Fruit fly (Drosophila melanogaster) whole organism, embryonic: ENCODE results near the gene CG34126.
A peak's percentile ranks its signal among the peaks of the same experiment; 100 is the strongest.

ENCODE experiments used
- Adf1 ChIP-seq: fragments of 200-800 bp; sonication (Bioruptor generic); IDR thresholded peaks from 2 replicates; pipeline ENCODE4 v1.3.6; 2022; ENCODE audit warnings: missing biosample characterization, missing genetic modification characterization
- CG10366 ChIP-seq: fragments of 200-800 bp; sonication (Bioruptor generic); IDR thresholded peaks from 2 replicates; pipeline ENCODE4 v1.3.6; 2022; ENCODE audit warnings: missing biosample characterization, missing genetic modification characterization
- CG11247 ChIP-seq: fragments of 200-800 bp; sonication (Bioruptor generic); IDR thresholded peaks from 2 replicates; pipeline ENCODE4 v1.3.6; 2022; ENCODE audit warnings: missing biosample characterization, missing genetic modification characterization
- CG12391 ChIP-seq: fragments of 200-800 bp; sonication (Bioruptor generic); optimal IDR thresholded peaks from 3 replicates; lab custom pipeline; 2018; ENCODE audit warnings: missing biosample characterization, mild to moderate bottlenecking, missing genetic modification characterization, moderate library complexity
- CG12942 ChIP-seq: fragments of 200-800 bp; sonication (Bioruptor generic); optimal IDR thresholded peaks from 3 replicates; lab custom pipeline; 2016; ENCODE audit warnings: missing biosample characterization, missing genetic modification characterization
- CG13624 ChIP-seq: fragments of 200-800 bp; sonication (Bioruptor generic); optimal IDR thresholded peaks from 2 replicates; lab custom pipeline; 2016; ENCODE audit warnings: missing biosample characterization, missing genetic modification characterization
- CG13775 ChIP-seq: fragments of 200-800 bp; sonication (Bioruptor generic); optimal IDR thresholded peaks from 3 replicates; lab custom pipeline; 2017; ENCODE audit warnings: missing biosample characterization, mild to moderate bottlenecking, missing genetic modification characterization
- CG14441 ChIP-seq: fragments of 200-800 bp; sonication (Bioruptor generic); IDR thresholded peaks from 2 replicates; pipeline ENCODE4 v1.3.6; 2022; ENCODE audit warnings: missing biosample characterization, missing genetic modification characterization
- CG14710 ChIP-seq: fragments of 200-800 bp; sonication (Bioruptor generic); optimal IDR thresholded peaks from 3 replicates; lab custom pipeline; 2019; ENCODE audit warnings: missing biosample characterization, mild to moderate bottlenecking, missing genetic modification characterization, moderate library complexity
- CG14860 ChIP-seq: fragments of 200-800 bp; sonication (Bioruptor generic); IDR thresholded peaks from 3 replicates; pipeline ENCODE4 v1.3.6; 2022; ENCODE audit warnings: missing biosample characterization, missing genetic modification characterization; ENCODE audit not compliant: partially characterized antibody
- CG15479 ChIP-seq: fragments of 200-800 bp; sonication (Bioruptor generic); optimal IDR thresholded peaks from 3 replicates; lab custom pipeline; 2019; ENCODE audit warnings: missing biosample characterization, mild to moderate bottlenecking, missing genetic modification characterization, moderate library complexity
- CG1602 ChIP-seq: fragments of 200-800 bp; sonication (Bioruptor generic); optimal IDR thresholded peaks from 3 replicates; lab custom pipeline; 2016; ENCODE audit warnings: missing biosample characterization, missing genetic modification characterization
- CG17186 ChIP-seq: fragments of 200-800 bp; sonication (Bioruptor generic); optimal IDR thresholded peaks from 3 replicates; lab custom pipeline; 2017; ENCODE audit warnings: missing biosample characterization, missing genetic modification reagents, missing genetic modification characterization
- CG17385 ChIP-seq: fragments of 200-800 bp; sonication (Bioruptor generic); optimal IDR thresholded peaks from 3 replicates; lab custom pipeline; 2018; ENCODE audit warnings: missing biosample characterization, mild to moderate bottlenecking, missing genetic modification characterization
- CG17568 ChIP-seq: fragments of 200-800 bp; sonication (Bioruptor generic); optimal IDR thresholded peaks from 2 replicates; lab custom pipeline; 2018; ENCODE audit warnings: missing biosample characterization, mild to moderate bottlenecking, missing genetic modification characterization, moderate library complexity
- CG2712 ChIP-seq: fragments of 200-800 bp; optimal IDR thresholded peaks from 3 replicates; lab custom pipeline; 2019; ENCODE audit warnings: missing biosample characterization, mild to moderate bottlenecking, missing genetic modification characterization, moderate library complexity
- CG30020 ChIP-seq: fragments of 200-800 bp; optimal IDR thresholded peaks from 2 replicates; lab custom pipeline; 2019; ENCODE audit warnings: missing biosample characterization, mild to moderate bottlenecking, missing genetic modification characterization, moderate library complexity
- CG43689 ChIP-seq: fragments of 200-800 bp; sonication (Bioruptor generic); IDR thresholded peaks from 2 replicates; pipeline ENCODE4 v1.3.6; 2022; ENCODE audit warnings: missing biosample characterization, missing genetic modification characterization
- CG4617 ChIP-seq: fragments of 200-800 bp; sonication (Bioruptor generic); optimal IDR thresholded peaks from 3 replicates; lab custom pipeline; 2016; ENCODE audit warnings: missing biosample characterization, missing genetic modification characterization, borderline replicate concordance
- CG6683 ChIP-seq: fragments of 200-800 bp; sonication (Bioruptor generic); optimal IDR thresholded peaks from 2 replicates; lab custom pipeline; 2017; ENCODE audit warnings: missing biosample characterization, mild to moderate bottlenecking, missing genetic modification characterization, missing genetic modification reagents
- CG7839 ChIP-seq: fragments of 200-800 bp; sonication (Bioruptor generic); optimal IDR thresholded peaks from 3 replicates; lab custom pipeline; 2018; ENCODE audit warnings: missing biosample characterization, mild to moderate bottlenecking, missing genetic modification characterization, moderate library complexity
- CG7987 ChIP-seq: fragments of 200-800 bp; sonication (Bioruptor generic); optimal IDR thresholded peaks from 2 replicates; lab custom pipeline; 2018; ENCODE audit warnings: missing biosample characterization, mild to moderate bottlenecking, missing genetic modification characterization, moderate library complexity
- CG8388 ChIP-seq: fragments of 200-800 bp; sonication (Bioruptor generic); optimal IDR thresholded peaks from 2 replicates; lab custom pipeline; 2019; ENCODE audit warnings: missing biosample characterization, mild to moderate bottlenecking, missing genetic modification characterization, moderate library complexity
- CG8944 ChIP-seq: fragments of 200-800 bp; sonication (Bioruptor generic); optimal IDR thresholded peaks from 3 replicates; lab custom pipeline; 2016; ENCODE audit warnings: missing biosample characterization, missing genetic modification characterization
- CG9817 ChIP-seq: fragments of 200-800 bp; sonication (Bioruptor generic); optimal IDR thresholded peaks from 2 replicates; lab custom pipeline; 2018; ENCODE audit warnings: missing biosample characterization, mild to moderate bottlenecking, missing genetic modification characterization, moderate library complexity
- D19A ChIP-seq: fragments of 200-800 bp; optimal IDR thresholded peaks from 3 replicates; lab custom pipeline; 2019; ENCODE audit warnings: missing biosample characterization, mild to moderate bottlenecking, missing genetic modification characterization, moderate library complexity
- Dbx ChIP-seq: fragments of 200-800 bp; sonication (Bioruptor generic); IDR thresholded peaks from 3 replicates; pipeline ENCODE4 v1.3.6; 2022; ENCODE audit warnings: missing biosample characterization, missing genetic modification characterization
- Deaf1 ChIP-seq: fragments of 200-800 bp; optimal IDR thresholded peaks from 3 replicates; lab custom pipeline; 2019; ENCODE audit warnings: missing biosample characterization, mild to moderate bottlenecking, missing genetic modification characterization, moderate library complexity
- Dfd ChIP-seq, 2 experiments: fragments of >200 bp; optimal IDR thresholded peaks; 2 replicates each; lab custom pipeline; 2017; ENCODE audit warnings: missing biosample characterization in 2 of 2, missing genetic modification characterization in 2 of 2
- Dip3 ChIP-seq: fragments of 200-800 bp; sonication (Bioruptor generic); optimal IDR thresholded peaks from 3 replicates; lab custom pipeline; 2016; ENCODE audit warnings: missing biosample characterization, missing genetic modification characterization
- Doc3 ChIP-seq: fragments of 200-800 bp; sonication (Bioruptor generic); IDR thresholded peaks from 3 replicates; pipeline ENCODE4 v1.3.6; 2022; ENCODE audit warnings: missing biosample characterization, missing genetic modification characterization; ENCODE audit not compliant: partially characterized antibody
- Fer3 ChIP-seq: fragments of 200-800 bp; sonication (Bioruptor generic); optimal IDR thresholded peaks from 2 replicates; lab custom pipeline; 2018; ENCODE audit warnings: missing biosample characterization, mild to moderate bottlenecking, missing genetic modification characterization, moderate library complexity
- Hmx ChIP-seq: fragments of 200-800 bp; sonication (Bioruptor generic); optimal IDR thresholded peaks from 2 replicates; lab custom pipeline; 2016; ENCODE audit warnings: missing biosample characterization, missing genetic modification characterization
- Poxn ChIP-seq: fragments of 200-800 bp; sonication (Bioruptor generic); IDR thresholded peaks from 2 replicates; pipeline ENCODE4 v1.3.6; 2022; ENCODE audit warnings: missing biosample characterization, missing genetic modification characterization
- Scr ChIP-seq: fragments of 200-800 bp; sonication (Bioruptor generic); IDR thresholded peaks from 2 replicates; pipeline ENCODE4 v1.3.6; 2022; ENCODE audit warnings: missing biosample characterization, missing genetic modification characterization; ENCODE audit not compliant: partially characterized antibody
- Sin3A ChIP-seq: fragments of >200 bp; optimal IDR thresholded peaks from 2 replicates; lab custom pipeline; 2018
- Sox102F ChIP-seq: fragments of 200-800 bp; sonication (Bioruptor generic); optimal IDR thresholded peaks from 2 replicates; lab custom pipeline; 2018; ENCODE audit warnings: missing biosample characterization, mild to moderate bottlenecking, missing genetic modification characterization, moderate library complexity
- Tbp ChIP-seq: fragments of >200 bp; optimal IDR thresholded peaks from 2 replicates; lab custom pipeline; 2018; ENCODE audit warnings: missing biosample characterization, missing genetic modification characterization
- Xbp1 ChIP-seq: fragments of 200-800 bp; sonication (Bioruptor generic); optimal IDR thresholded peaks from 3 replicates; lab custom pipeline; 2016; ENCODE audit warnings: missing biosample characterization, mild to moderate bottlenecking, missing genetic modification characterization
- az2 ChIP-seq: fragments of 200-800 bp; sonication (Bioruptor generic); optimal IDR thresholded peaks from 3 replicates; lab custom pipeline; 2016; ENCODE audit warnings: missing biosample characterization, missing genetic modification characterization
- crc ChIP-seq: fragments of 200-800 bp; sonication (Bioruptor generic); optimal IDR thresholded peaks from 2 replicates; lab custom pipeline; 2016; ENCODE audit warnings: missing biosample characterization, missing genetic modification characterization
- dysf ChIP-seq: fragments of 200-800 bp; sonication (Bioruptor generic); IDR thresholded peaks from 3 replicates; pipeline ENCODE4 v1.3.6; 2022; ENCODE audit warnings: missing biosample characterization, missing genetic modification characterization
- mirr ChIP-seq: fragments of 200-800 bp; sonication (Bioruptor generic); optimal IDR thresholded peaks from 3 replicates; lab custom pipeline; 2018; ENCODE audit warnings: missing biosample characterization, mild to moderate bottlenecking, missing genetic modification characterization
- p53 ChIP-seq: fragments of 200-800 bp; sonication (Bioruptor generic); optimal IDR thresholded peaks from 2 replicates; lab custom pipeline; 2016; ENCODE audit warnings: missing biosample characterization, missing genetic modification characterization
- peb ChIP-seq: fragments of 200-800 bp; sonication (Bioruptor generic); IDR thresholded peaks from 2 replicates; pipeline ENCODE4 v1.3.6; 2022; ENCODE audit warnings: missing biosample characterization, missing genetic modification characterization
- pho ChIP-seq: fragments of 200-800 bp; sonication (Bioruptor generic); optimal IDR thresholded peaks from 2 replicates; lab custom pipeline; 2016; ENCODE audit warnings: missing biosample characterization, missing genetic modification characterization
- run ChIP-seq: fragments of 200-800 bp; sonication (Bioruptor generic); optimal IDR thresholded peaks from 3 replicates; lab custom pipeline; 2018; ENCODE audit warnings: missing biosample characterization, mild to moderate bottlenecking, missing genetic modification characterization
- slp2 ChIP-seq: fragments of 200-800 bp; sonication (Bioruptor generic); optimal IDR thresholded peaks from 2 replicates; lab custom pipeline; 2016; ENCODE audit warnings: missing biosample characterization, missing genetic modification characterization
- so ChIP-seq: fragments of 200-800 bp; sonication (Bioruptor generic); IDR thresholded peaks from 3 replicates; pipeline ENCODE4 v1.3.6; 2022; ENCODE audit warnings: missing biosample characterization, missing genetic modification characterization
- tio ChIP-seq: fragments of 200-800 bp; sonication (Bioruptor generic); optimal IDR thresholded peaks from 2 replicates; lab custom pipeline; 2017; ENCODE audit warnings: missing biosample characterization, missing genetic modification characterization, inconsistent platforms
- tll ChIP-seq, 2 experiments: fragments of 200-800 bp in 1 of 2; fragments of >200 bp in 1 of 2; sonication (Bioruptor generic) in 1 of 2; optimal IDR thresholded peaks; 2 replicates each; lab custom pipeline; 2017 to 2019; ENCODE audit warnings: missing biosample characterization in 2 of 2, missing genetic modification characterization in 2 of 2, mild to moderate bottlenecking in 1 of 2, moderate library complexity in 1 of 2
- trem ChIP-seq: fragments of 200-800 bp; optimal IDR thresholded peaks from 3 replicates; lab custom pipeline; 2019; ENCODE audit warnings: missing biosample characterization, mild to moderate bottlenecking, missing genetic modification characterization, moderate library complexity

Gene CG34126

DNA sequence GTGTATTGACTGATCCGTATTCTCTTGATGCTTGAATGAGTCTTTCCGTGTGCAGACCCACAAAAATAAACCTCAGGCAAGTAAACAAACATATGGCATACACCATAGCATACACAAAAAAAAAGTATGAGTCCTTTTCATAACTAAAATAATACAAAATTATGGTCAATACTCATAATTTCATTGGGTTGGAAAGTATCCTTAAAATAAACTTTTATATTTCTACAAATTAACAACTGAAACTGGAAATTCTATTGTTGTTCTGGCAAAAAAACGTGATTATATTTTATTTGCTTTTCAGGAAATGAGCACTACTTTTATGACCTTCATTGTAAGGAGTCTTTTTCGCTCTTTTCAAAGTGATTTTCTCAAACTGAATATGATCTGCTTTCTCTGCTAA lies 60.7 kb downstream of the CG34126 start (continued):
- no peak for TF ChIP-seq CG17568 (GFP tag; lab: Kevin White, UChicago)
- no peak for TF ChIP-seq Xbp1 (GFP tag; lab: Kevin White, UChicago)
- no peak for TF ChIP-seq pho (GFP tag; lab: Kevin White, UChicago)
- no peak for TF ChIP-seq tio (GFP tag; lab: Kevin White, UChicago)
- peak; percentile 11 for TF ChIP-seq Fer3 (tag; lab: Kevin White, UChicago)
- peak; percentile 41 for TF ChIP-seq Sox102F (GFP tag; lab: Kevin White, UChicago)
- TF ChIP-seq peb (GFP tag; lab: Robert Waterston, UW) = no peak
- no peak for TF ChIP-seq CG14860 (GFP tag; lab: Robert Waterston, UW)
- TF ChIP-seq CG30020 = no peak
- peak; percentile 42 for TF ChIP-seq CG12391 (tag; lab: Kevin White, UChicago)
- TF ChIP-seq CG15479 (GFP tag; lab: Kevin White, UChicago) = no peak
- TF ChIP-seq Deaf1 (tag; lab: Kevin White, UChicago) = no peak
- no peak for TF ChIP-seq mirr (GFP tag; lab: Kevin White, UChicago)
- TF ChIP-seq CG7987 (GFP tag; lab: Kevin White, UChicago) = no peak
- no peak for TF ChIP-seq CG13624 (GFP tag; lab: Kevin White, UChicago)
- no peak for TF ChIP-seq CG9817 (tag; lab: Kevin White, UChicago)
- TF ChIP-seq p53 (GFP tag; lab: Kevin White, UChicago) = no peak
- TF ChIP-seq CG2712 (tag; lab: Kevin White, UChicago) = peak; percentile 60
- peak; percentile 47 for TF ChIP-seq D19A (tag; lab: Kevin White, UChicago)
- no peak for TF ChIP-seq CG10366 (GFP tag; lab: Robert Waterston, UW)
- no peak for TF ChIP-seq CG13775 (GFP tag; lab: Kevin White, UChicago)
- no peak for TF ChIP-seq Dfd (GFP tag; optimal IDR thresholded peaks at IDR 0.05; lab: Kevin White, UChicago)
- no peak for TF ChIP-seq run (tag; lab: Kevin White, UChicago)
- no peak for TF ChIP-seq Hmx (GFP tag; lab: Kevin White, UChicago)
- no peak for TF ChIP-seq CG17186 (GFP tag; lab: Kevin White, UChicago)
- no peak for TF ChIP-seq tll (GFP tag; optimal IDR thresholded peaks at IDR 0.05; lab: Kevin White, UChicago)
- TF ChIP-seq CG6683 (GFP tag; lab: Kevin White, UChicago) = no peak
- peak; percentile 22 for TF ChIP-seq trem (tag; lab: Kevin White, UChicago)
- no peak for TF ChIP-seq crc (GFP tag; lab: Kevin White, UChicago)
- TF ChIP-seq dysf (GFP tag; lab: Robert Waterston, UW) = no peak
- TF ChIP-seq CG14710 = peak; percentile 53
- TF ChIP-seq CG8388 (GFP tag; lab: Kevin White, UChicago) = peak; percentile 15
- no peak for TF ChIP-seq CG11247 (GFP tag; lab: Robert Waterston, UW)
- TF ChIP-seq so (GFP tag; lab: Robert Waterston, UW) = no peak
- no peak for TF ChIP-seq Sin3A (lab: Kevin White, UChicago)
- no peak for TF ChIP-seq slp2
- peak; percentile 43 for TF ChIP-seq CG7839
- no peak for TF ChIP-seq Tbp
- TF ChIP-seq CG17385 = peak; percentile 27
- no peak for TF ChIP-seq CG12942
- TF ChIP-seq Doc3 (GFP tag; lab: Robert Waterston, UW) = no peak
- TF ChIP-seq Scr = no peak
- TF ChIP-seq az2 (GFP tag; lab: Kevin White, UChicago) = no peak
- TF ChIP-seq Poxn (GFP tag; lab: Robert Waterston, UW) = no peak
- TF ChIP-seq CG4617 (GFP tag; lab: Kevin White, UChicago) = no peak
- TF ChIP-seq CG1602 (GFP tag; lab: Kevin White, UChicago) = peak; percentile 17
- TF ChIP-seq CG8944 (GFP tag; lab: Kevin White, UChicago) = no peak
- no peak for TF ChIP-seq Dip3 (GFP tag; lab: Kevin White, UChicago)
- no peak for TF ChIP-seq Adf1 (GFP tag; lab: Robert Waterston, UW)
- TF ChIP-seq CG14441 (GFP tag; lab: Robert Waterston, UW) = no peak
- no peak for TF ChIP-seq CG43689
- no peak for TF ChIP-seq Dbx
